Worm (Caenorhabditis elegans) whole organism, late embryonic: ENCODE measurements around the gene pitp-1.

Source experiments
- C08G9.2 ChIP-seq: sonication (generic microtip); optimal IDR thresholded peaks from 2 replicates; lab custom pipeline; 2016; ENCODE audit warnings: mild to moderate bottlenecking, missing genetic modification characterization, moderate library complexity, missing compliant biosample characterization
- C38D4.7 ChIP-seq: fragments of 200-800 bp; sonication (Bioruptor generic); optimal IDR thresholded peaks from 2 replicates; lab custom pipeline; 2018; ENCODE audit warnings: mild to moderate bottlenecking, missing genetic modification characterization, moderate library complexity, missing compliant biosample characterization
- F13H6.1 ChIP-seq: sonication (generic microtip); optimal IDR thresholded peaks from 2 replicates; lab custom pipeline; 2016; ENCODE audit warnings: missing genetic modification characterization, missing compliant biosample characterization
- K02D7.2 ChIP-seq: sonication (generic microtip); optimal IDR thresholded peaks from 2 replicates; lab custom pipeline; 2017; ENCODE audit warnings: mild to moderate bottlenecking, missing genetic modification characterization, missing compliant biosample characterization
- T23F11.4 ChIP-seq: fragments of 200-800 bp; sonication (Bioruptor generic); optimal IDR thresholded peaks from 2 replicates; lab custom pipeline; 2018; ENCODE audit warnings: mild to moderate bottlenecking, missing genetic modification characterization, missing compliant biosample characterization
- Y22D7AL.16 ChIP-seq: sonication (generic microtip); optimal IDR thresholded peaks from 2 replicates; lab custom pipeline; 2016; ENCODE audit warnings: missing genetic modification characterization, missing compliant biosample characterization
- ahr-1 ChIP-seq: sonication (generic microtip); optimal IDR thresholded peaks from 2 replicates; lab custom pipeline; 2016; ENCODE audit warnings: missing genetic modification characterization, missing compliant biosample characterization
- ama-1 ChIP-seq: fragments of 150-350 bp; optimal IDR thresholded peaks from 2 replicates; lab custom pipeline; 2014
- ceh-14 ChIP-seq: sonication (generic microtip); optimal IDR thresholded peaks from 2 replicates; lab custom pipeline; 2016; ENCODE audit warnings: missing genotype, missing genetic modification characterization, missing compliant biosample characterization
- ceh-18 ChIP-seq: sonication (generic microtip); optimal IDR thresholded peaks from 2 replicates; lab custom pipeline; 2016; ENCODE audit warnings: missing genetic modification characterization, missing compliant biosample characterization
- ceh-19 ChIP-seq: fragments of 200-800 bp; sonication (Bioruptor generic); optimal IDR thresholded peaks from 2 replicates; lab custom pipeline; 2018; ENCODE audit warnings: mild to moderate bottlenecking, missing genetic modification characterization, missing compliant biosample characterization
- ceh-2 ChIP-seq: sonication (generic microtip); optimal IDR thresholded peaks from 2 replicates; lab custom pipeline; 2016; ENCODE audit warnings: missing genotype, missing genetic modification characterization, missing compliant biosample characterization
- ceh-22 ChIP-seq: sonication (generic microtip); optimal IDR thresholded peaks from 2 replicates; lab custom pipeline; 2017; ENCODE audit warnings: missing biosample characterization, missing genetic modification characterization
- ceh-24 ChIP-seq: sonication (generic microtip); optimal IDR thresholded peaks from 2 replicates; lab custom pipeline; 2016; ENCODE audit warnings: mild to moderate bottlenecking, missing genetic modification characterization, missing compliant biosample characterization
- ceh-31 ChIP-seq: sonication (generic microtip); optimal IDR thresholded peaks from 2 replicates; lab custom pipeline; 2016; ENCODE audit warnings: missing genetic modification characterization, missing compliant biosample characterization
- ceh-34 ChIP-seq: sonication (generic microtip); optimal IDR thresholded peaks from 2 replicates; lab custom pipeline; 2016; ENCODE audit warnings: mild to moderate bottlenecking, missing genetic modification characterization, missing compliant biosample characterization
- ceh-6 ChIP-seq: fragments of 200-800 bp; sonication (Bioruptor generic); optimal IDR thresholded peaks from 2 replicates; lab custom pipeline; 2018; ENCODE audit warnings: mild to moderate bottlenecking, missing genetic modification characterization, missing compliant biosample characterization
- ceh-9 ChIP-seq: sonication (generic microtip); optimal IDR thresholded peaks from 2 replicates; lab custom pipeline; 2016; ENCODE audit warnings: mild to moderate bottlenecking, missing genetic modification characterization, inconsistent platforms, missing compliant biosample characterization
- che-1 ChIP-seq: sonication (generic microtip); optimal IDR thresholded peaks from 2 replicates; lab custom pipeline; 2016; ENCODE audit warnings: mild to moderate bottlenecking, missing genetic modification characterization, missing compliant biosample characterization
- elt-2 ChIP-seq: sonication (generic microtip); optimal IDR thresholded peaks from 2 replicates; lab custom pipeline; 2016; ENCODE audit warnings: missing genetic modification reagents, missing genetic modification characterization, missing compliant biosample characterization
- elt-4 ChIP-seq: sonication (generic microtip); optimal IDR thresholded peaks from 2 replicates; lab custom pipeline; 2016; ENCODE audit warnings: missing genetic modification characterization, missing compliant biosample characterization
- ets-4 ChIP-seq: sonication (generic microtip); optimal IDR thresholded peaks from 2 replicates; lab custom pipeline; 2016; ENCODE audit warnings: missing genetic modification characterization, missing compliant biosample characterization
- fax-1 ChIP-seq: sonication (generic microtip); optimal IDR thresholded peaks from 2 replicates; lab custom pipeline; 2016; ENCODE audit warnings: missing genotype, missing genetic modification characterization, missing compliant biosample characterization
- fkh-10 ChIP-seq: fragments of 150-350 bp; optimal IDR thresholded peaks from 2 replicates; lab custom pipeline; 2014; ENCODE audit warnings: missing biosample characterization, missing genetic modification reagents, missing genetic modification characterization
- fkh-6 ChIP-seq: sonication (generic microtip); optimal IDR thresholded peaks from 2 replicates; lab custom pipeline; 2016; ENCODE audit warnings: missing genetic modification characterization, missing compliant biosample characterization
- gmeb-2 ChIP-seq: sonication (generic microtip); optimal IDR thresholded peaks from 2 replicates; lab custom pipeline; 2016; ENCODE audit warnings: missing genetic modification characterization, inconsistent platforms, missing compliant biosample characterization
- hlh-13 ChIP-seq: fragments of 200-800 bp; sonication (Bioruptor generic); optimal IDR thresholded peaks from 2 replicates; lab custom pipeline; 2018; ENCODE audit warnings: mild to moderate bottlenecking, missing genetic modification characterization, missing compliant biosample characterization
- hlh-30 ChIP-seq: sonication (generic microtip); optimal IDR thresholded peaks from 2 replicates; lab custom pipeline; 2017; ENCODE audit warnings: antibody characterized with exemption, missing genetic modification characterization, missing compliant biosample characterization; ENCODE audit not compliant: insufficient read depth
- hlh-8 ChIP-seq: sonication (generic microtip); optimal IDR thresholded peaks from 2 replicates; lab custom pipeline; 2016; ENCODE audit warnings: missing genotype, missing genetic modification characterization, missing compliant biosample characterization
- lim-6 ChIP-seq: sonication (generic microtip); optimal IDR thresholded peaks from 2 replicates; lab custom pipeline; 2016; ENCODE audit warnings: missing genetic modification characterization, missing compliant biosample characterization
- lin-11 ChIP-seq: fragments of 200-800 bp; sonication (Bioruptor generic); optimal IDR thresholded peaks from 2 replicates; lab custom pipeline; 2018; ENCODE audit warnings: mild to moderate bottlenecking, missing genetic modification characterization, missing compliant biosample characterization
- madf-2 ChIP-seq: sonication (generic microtip); optimal IDR thresholded peaks from 2 replicates; lab custom pipeline; 2017; ENCODE audit warnings: missing genetic modification characterization, missing compliant biosample characterization
- mec-3 ChIP-seq: sonication (generic microtip); optimal IDR thresholded peaks from 2 replicates; lab custom pipeline; 2016; ENCODE audit warnings: borderline replicate concordance, missing genetic modification characterization, missing compliant biosample characterization
- nfya-1 ChIP-seq: sonication (generic microtip); optimal IDR thresholded peaks from 2 replicates; lab custom pipeline; 2017; ENCODE audit warnings: missing genetic modification characterization, mild to moderate bottlenecking, missing compliant biosample characterization, antibody characterized with exemption, moderate library complexity
- npax-4 ChIP-seq: sonication (generic microtip); optimal IDR thresholded peaks from 2 replicates; lab custom pipeline; 2016; ENCODE audit warnings: missing genetic modification characterization, missing compliant biosample characterization
- pat-9 ChIP-seq: fragments of 200-800 bp; sonication (Bioruptor generic); optimal IDR thresholded peaks from 2 replicates; lab custom pipeline; 2018; ENCODE audit warnings: mild to moderate bottlenecking, missing genetic modification characterization, moderate library complexity, missing compliant biosample characterization
- pax-1 ChIP-seq: fragments of 150-350 bp; optimal IDR thresholded peaks from 2 replicates; lab custom pipeline; 2014; ENCODE audit warnings: missing biosample characterization, missing genetic modification characterization
- pha-4 ChIP-seq: fragments of 150-350 bp; optimal IDR thresholded peaks from 2 replicates; lab custom pipeline; 2018; ENCODE audit warnings: missing biosample characterization, missing genetic modification reagents, missing genetic modification characterization
- pros-1 ChIP-seq: fragments of 150-350 bp; optimal IDR thresholded peaks from 2 replicates; lab custom pipeline; 2014; ENCODE audit warnings: missing biosample characterization, missing genetic modification reagents, missing genetic modification characterization
- ref-2 ChIP-seq: sonication (generic microtip); optimal IDR thresholded peaks from 2 replicates; lab custom pipeline; 2016; ENCODE audit warnings: missing genetic modification characterization, missing compliant biosample characterization
- rnt-1 ChIP-seq: sonication (generic microtip); optimal IDR thresholded peaks from 2 replicates; lab custom pipeline; 2016; ENCODE audit warnings: missing genetic modification characterization, missing compliant biosample characterization
- sox-2 ChIP-seq: fragments of 200-800 bp; sonication (Bioruptor generic); IDR thresholded peaks from 2 replicates; pipeline ENCODE4 v1.3.6; 2022; ENCODE audit warnings: missing genetic modification reagents, missing genetic modification characterization, missing compliant biosample characterization
- syd-9 ChIP-seq: sonication (generic microtip); optimal IDR thresholded peaks from 2 replicates; lab custom pipeline; 2016; ENCODE audit warnings: mild to moderate bottlenecking, missing genetic modification characterization, moderate library complexity, missing compliant biosample characterization
- tbx-2 ChIP-seq: sonication (generic microtip); optimal IDR thresholded peaks from 2 replicates; lab custom pipeline; 2016; ENCODE audit warnings: missing genetic modification characterization, missing compliant biosample characterization
- tbx-7 ChIP-seq: sonication (generic microtip); optimal IDR thresholded peaks from 2 replicates; lab custom pipeline; 2016; ENCODE audit warnings: missing genotype, missing genetic modification characterization, missing compliant biosample characterization
- ttx-3 ChIP-seq: sonication (generic microtip); optimal IDR thresholded peaks from 2 replicates; lab custom pipeline; 2016; ENCODE audit warnings: missing genetic modification reagents, missing genetic modification characterization, missing compliant biosample characterization
- unc-3 ChIP-seq, 2 experiments: fragments of 200-800 bp in 1 of 2; sonication (Bioruptor generic) in 1 of 2; sonication (generic microtip) in 1 of 2; conservative IDR thresholded peaks in 1 of 2; optimal IDR thresholded peaks in 1 of 2; 2 replicates each; pipeline versions ENCODE4 v1.3.6 to Lab custom; 2016 to 2022; ENCODE audit warnings: missing compliant biosample characterization in 2 of 2, missing genetic modification characterization in 2 of 2, missing genetic modification reagents in 1 of 2
- zip-5 ChIP-seq: sonication (generic microtip); optimal IDR thresholded peaks from 2 replicates; lab custom pipeline; 2016; ENCODE audit warnings: missing genetic modification characterization, missing compliant biosample characterization
- ztf-16 ChIP-seq: sonication (generic microtip); optimal IDR thresholded peaks from 2 replicates; lab custom pipeline; 2017; ENCODE audit warnings: missing genetic modification characterization, missing compliant biosample characterization

The pitp-1 gene

ce11 chrIII:3541539-3541938 is 11.9 kb upstream of the pitp-1 start, which contains the start of gene ben-1:
Gene ben-1, minus strand, starts transcription at chrIII:3541639.
- TF ChIP-seq ceh-9 (tag; lab: Kevin White, UChicago) (no peak), npax-4 (no peak), gmeb-2 (tag; lab: Kevin White, UChicago) (no peak), mec-3 (no peak), ama-1 (lab: Kevin White, UChicago) (no peak), ahr-1 (tag; lab: Kevin White, UChicago) (no peak), pat-9 (no peak), fkh-6 (tag; lab: Kevin White, UChicago) (no peak), pros-1 (no peak), pax-1 (no peak), ceh-19 (no peak), hlh-30 (tag; lab: Kevin White, UChicago) (no peak), fax-1 (tag; lab: Kevin White, UChicago) (no peak)

- TF ChIP-seq hlh-13 (GFP tag; lab: Kevin White, UChicago) (no peak), gmeb-2 (tag; lab: Kevin White, UChicago) (no peak), K02D7.2 (tag; lab: Kevin White, UChicago) (no peak), ceh-6 (GFP tag; lab: Kevin White, UChicago) (no peak), ceh-22 (tag; lab: Kevin White, UChicago) (no peak), T23F11.4 (no peak), madf-2 (tag; lab: Kevin White, UChicago) (no peak)
These were observed 11.5 kb upstream of the pitp-1 start for ce11 chrIII:3541093-3541492.

ce11 chrIII:3540424-3540823 is 10.8 kb upstream of the pitp-1 start:
- TF ChIP-seq unc-3 (GFP tag; conservative IDR thresholded peaks at IDR 0.05; lab: Robert Waterston, UW) (no peak), unc-3 (tag; optimal IDR thresholded peaks at IDR 0.05; lab: Kevin White, UChicago) (peak; percentile 16), nfya-1 (tag; lab: Kevin White, UChicago) (no peak), F13H6.1 (tag; lab: Kevin White, UChicago) (no peak), tbx-7 (tag; lab: Kevin White, UChicago) (peak; percentile 70), tbx-2 (peak; percentile 89), sox-2 (GFP tag; lab: Robert Waterston, UW) (no peak), pha-4 (tag; lab: Kevin White, UChicago) (no peak), ceh-24 (tag; lab: Kevin White, UChicago) (no peak), ets-4 (tag; lab: Kevin White, UChicago) (peak; percentile 60), fkh-10 (GFP tag; lab: Kevin White, UChicago) (no peak), che-1 (tag; lab: Kevin White, UChicago) (no peak), Y22D7AL.16 (tag; lab: Kevin White, UChicago) (no peak), C08G9.2 (peak; percentile 72), pat-9 (no peak), ceh-14 (tag; lab: Kevin White, UChicago) (peak; percentile 41), lin-11 (no peak), hlh-8 (tag; lab: Kevin White, UChicago) (peak; percentile 64), C38D4.7 (GFP tag; lab: Kevin White, UChicago) (no peak), ceh-31 (tag; lab: Kevin White, UChicago) (peak; percentile 88), ztf-16 (tag; lab: Kevin White, UChicago) (peak; percentile 14), ttx-3 (tag; lab: Kevin White, UChicago) (peak; percentile 15), ceh-2 (peak; percentile 62), npax-4 (no peak), zip-5 (peak; percentile 64), ref-2 (peak; percentile 60), elt-4 (tag; lab: Kevin White, UChicago) (no peak), syd-9 (tag; lab: Kevin White, UChicago) (no peak), ceh-22 (tag; lab: Kevin White, UChicago) (no peak), rnt-1 (tag; lab: Kevin White, UChicago) (peak; percentile 48), ceh-34 (tag; lab: Kevin White, UChicago) (no peak), lim-6 (tag; lab: Kevin White, UChicago) (no peak), ceh-6 (GFP tag; lab: Kevin White, UChicago) (no peak), ceh-18 (tag; lab: Kevin White, UChicago) (peak; percentile 1), elt-2 (tag; lab: Kevin White, UChicago) (peak; percentile 68), fax-1 (tag; lab: Kevin White, UChicago) (peak; percentile 66)
- TF ChIP-seq, all 69 proteins: peak for 17
